Worm (Caenorhabditis elegans) whole organism, L4 larva: ENCODE measurements around the gene bath-27.

Experiments
- D1046.2 ChIP-seq: fragments of 200-800 bp; sonication (Bioruptor generic); IDR thresholded peaks from 2 replicates; pipeline ENCODE4 v1.3.6; 2022; ENCODE audit warnings: missing genetic modification characterization, missing compliant biosample characterization
- F37D6.2 ChIP-seq: sonication (generic microtip); optimal IDR thresholded peaks from 2 replicates; lab custom pipeline; 2016; ENCODE audit warnings: mild to moderate bottlenecking, missing genetic modification characterization, missing compliant biosample characterization
- Y5F2A.4 ChIP-seq: fragments of 200-800 bp; sonication (Bioruptor generic); optimal IDR thresholded peaks from 2 replicates; lab custom pipeline; 2018; ENCODE audit warnings: mild to moderate bottlenecking, missing genetic modification characterization, missing compliant biosample characterization
- ZK546.5 ChIP-seq, 2 experiments: sonication (generic microtip); optimal IDR thresholded peaks; 2 replicates each; lab custom pipeline; 2017; ENCODE audit warnings: missing biosample characterization in 2 of 2, missing genetic modification characterization in 2 of 2
- aha-1 ChIP-seq: fragments of 150-350 bp; peaks from one replicate; lab custom pipeline; 2014; ENCODE audit warnings: missing biosample characterization, missing genetic modification characterization
- arid-1 ChIP-seq: fragments of 200-800 bp; sonication (Bioruptor generic); conservative IDR thresholded peaks from 2 replicates; pipeline ENCODE4 v1.3.6; 2022; ENCODE audit warnings: missing genetic modification reagents, missing genetic modification characterization, missing compliant biosample characterization
- attf-4 ChIP-seq: sonication (generic microtip); optimal IDR thresholded peaks from 3 replicates; lab custom pipeline; 2017; ENCODE audit warnings: missing biosample characterization, missing genetic modification characterization
- ceh-20 ChIP-seq: fragments of 200-800 bp; sonication (Bioruptor generic); IDR thresholded peaks from 2 replicates; pipeline ENCODE4 v1.3.6; 2022; ENCODE audit warnings: missing genetic modification reagents, missing genetic modification characterization, missing compliant biosample characterization
- ceh-28 ChIP-seq: fragments of 150-350 bp; optimal IDR thresholded peaks from 2 replicates; lab custom pipeline; 2014; ENCODE audit warnings: missing biosample characterization, missing genetic modification reagents, missing genetic modification characterization
- ceh-62 ChIP-seq: sonication (generic microtip); optimal IDR thresholded peaks from 2 replicates; lab custom pipeline; 2017; ENCODE audit warnings: missing biosample characterization, missing genetic modification characterization
- daf-12 ChIP-seq: fragments of 150-350 bp; optimal IDR thresholded peaks from 2 replicates; lab custom pipeline; 2014; ENCODE audit warnings: missing biosample characterization, missing genetic modification reagents, missing genetic modification characterization
- daf-16 ChIP-seq, 3 experiments: sonication (generic microtip); optimal IDR thresholded peaks; 2 replicates each; lab custom pipeline; 2016 to 2017; ENCODE audit warnings: missing genetic modification characterization in 3 of 3, missing genetic modification reagents in 3 of 3, mild to moderate bottlenecking in 2 of 3, missing compliant biosample characterization in 2 of 3, missing biosample characterization in 1 of 3, moderate library complexity in 1 of 3
- daf-8 ChIP-seq: fragments of 200-800 bp; sonication (Bioruptor generic); IDR thresholded peaks from 2 replicates; pipeline ENCODE4 v1.3.6; 2022; ENCODE audit warnings: missing genetic modification characterization, missing compliant biosample characterization
- duxl-1 ChIP-seq: sonication (generic microtip); optimal IDR thresholded peaks from 2 replicates; lab custom pipeline; 2016; ENCODE audit warnings: mild to moderate bottlenecking, missing genetic modification characterization, moderate library complexity, missing compliant biosample characterization; ENCODE audit not compliant: poor library complexity
- egl-27 ChIP-seq: sonication (generic microtip); optimal IDR thresholded peaks from 3 replicates; lab custom pipeline; 2017; ENCODE audit warnings: missing biosample characterization, missing genetic modification reagents, missing genetic modification characterization
- egl-43 ChIP-seq: fragments of 200-800 bp; sonication (Bioruptor generic); IDR thresholded peaks from 2 replicates; pipeline ENCODE4 v1.3.6; 2022; ENCODE audit warnings: missing genetic modification reagents, missing genetic modification characterization, missing compliant biosample characterization
- fos-1 ChIP-seq: fragments of 150-350 bp; optimal IDR thresholded peaks from 2 replicates; lab custom pipeline; 2014; ENCODE audit warnings: missing biosample characterization, missing genetic modification characterization
- hlh-30 ChIP-seq: sonication (generic microtip); optimal IDR thresholded peaks from 2 replicates; lab custom pipeline; 2017; ENCODE audit warnings: antibody characterized with exemption, mild to moderate bottlenecking, missing genetic modification characterization, missing compliant biosample characterization; ENCODE audit not compliant: insufficient read depth
- hmg-1.1 ChIP-seq: fragments of 200-800 bp; sonication (Bioruptor generic); IDR thresholded peaks from 2 replicates; pipeline ENCODE4 v1.3.6; 2022; ENCODE audit warnings: missing genetic modification reagents, missing genetic modification characterization, missing compliant biosample characterization
- lim-7 ChIP-seq: fragments of 200-800 bp; sonication (Bioruptor generic); IDR thresholded peaks from 2 replicates; pipeline ENCODE4 v1.3.6; 2022; ENCODE audit warnings: missing genetic modification characterization, missing compliant biosample characterization
- lin-15B ChIP-seq: fragments of 150-350 bp; sonication (generic microtip); optimal IDR thresholded peaks from 3 replicates; lab custom pipeline; 2014; ENCODE audit warnings: missing biosample characterization, missing genetic modification characterization
- lin-38 ChIP-seq: fragments of 200-800 bp; sonication (Bioruptor generic); IDR thresholded peaks from 2 replicates; pipeline ENCODE4 v1.3.6; 2022; ENCODE audit warnings: missing genetic modification reagents, missing genetic modification characterization, missing compliant biosample characterization
- lir-3 ChIP-seq: sonication (generic microtip); optimal IDR thresholded peaks from 2 replicates; lab custom pipeline; 2016; ENCODE audit warnings: mild to moderate bottlenecking, missing genetic modification characterization, missing compliant biosample characterization
- nhr-10 ChIP-seq: fragments of 150-350 bp; optimal IDR thresholded peaks from 2 replicates; lab custom pipeline; 2014; ENCODE audit warnings: missing biosample characterization, missing genetic modification characterization
- nhr-237 ChIP-seq: sonication (generic microtip); optimal IDR thresholded peaks from 2 replicates; lab custom pipeline; 2017; ENCODE audit warnings: missing biosample characterization, missing genetic modification characterization
- nhr-25 ChIP-seq: sonication (generic microtip); optimal IDR thresholded peaks from 2 replicates; lab custom pipeline; 2017; ENCODE audit warnings: missing genetic modification characterization, mild to moderate bottlenecking, missing compliant biosample characterization, antibody characterized with exemption, moderate library complexity, borderline replicate concordance; ENCODE audit not compliant: insufficient read depth
- nhr-28 ChIP-seq: fragments of 150-350 bp; optimal IDR thresholded peaks from 2 replicates; lab custom pipeline; 2014; ENCODE audit warnings: missing biosample characterization, missing genetic modification characterization
- pha-4 ChIP-seq, 2 experiments: fragments of 150-350 bp in 1 of 2; fragments of 200-800 bp in 1 of 2; sonication (Bioruptor generic) in 1 of 2; IDR thresholded peaks in 1 of 2; optimal IDR thresholded peaks in 1 of 2; 2 replicates each; pipeline versions ENCODE4 v1.3.6 to Lab custom; 2014 to 2022; ENCODE audit warnings: missing genetic modification characterization in 2 of 2, missing genetic modification reagents in 2 of 2, missing biosample characterization in 1 of 2, missing compliant biosample characterization in 1 of 2
- php-3 ChIP-seq: fragments of 200-800 bp; sonication (Bioruptor generic); IDR thresholded peaks from 2 replicates; pipeline ENCODE4 v1.3.6; 2022; ENCODE audit warnings: missing genetic modification reagents, missing genetic modification characterization, missing compliant biosample characterization
- tag-97 ChIP-seq: fragments of 200-800 bp; sonication (Bioruptor generic); IDR thresholded peaks from 2 replicates; pipeline ENCODE4 v1.3.6; 2022; ENCODE audit warnings: missing genetic modification characterization, missing compliant biosample characterization
- unc-62 ChIP-seq, 3 experiments: fragments of 150-350 bp in 1 of 3; sonication (generic microtip); optimal IDR thresholded peaks in 2 of 3; peaks in 1 of 3; 1 replicate in 1 of 3; 2 replicates in 2 of 3; lab custom pipeline; 2014 to 2017; ENCODE audit warnings: missing biosample characterization in 3 of 3, missing genetic modification characterization in 3 of 3, missing genetic modification reagents in 3 of 3, missing genotype in 1 of 3
- zfp-2 ChIP-seq: sonication (generic microtip); optimal IDR thresholded peaks from 2 replicates; lab custom pipeline; 2016; ENCODE audit warnings: mild to moderate bottlenecking, missing genetic modification characterization, missing compliant biosample characterization
- ztf-11 ChIP-seq: fragments of 150-350 bp; optimal IDR thresholded peaks from 2 replicates; lab custom pipeline; 2014; ENCODE audit warnings: missing biosample characterization, missing genetic modification characterization
- ztf-7 ChIP-seq: fragments of 150-350 bp; optimal IDR thresholded peaks from 2 replicates; lab custom pipeline; 2014; ENCODE audit warnings: missing biosample characterization, missing genetic modification characterization

The bath-27 gene

DNA sequence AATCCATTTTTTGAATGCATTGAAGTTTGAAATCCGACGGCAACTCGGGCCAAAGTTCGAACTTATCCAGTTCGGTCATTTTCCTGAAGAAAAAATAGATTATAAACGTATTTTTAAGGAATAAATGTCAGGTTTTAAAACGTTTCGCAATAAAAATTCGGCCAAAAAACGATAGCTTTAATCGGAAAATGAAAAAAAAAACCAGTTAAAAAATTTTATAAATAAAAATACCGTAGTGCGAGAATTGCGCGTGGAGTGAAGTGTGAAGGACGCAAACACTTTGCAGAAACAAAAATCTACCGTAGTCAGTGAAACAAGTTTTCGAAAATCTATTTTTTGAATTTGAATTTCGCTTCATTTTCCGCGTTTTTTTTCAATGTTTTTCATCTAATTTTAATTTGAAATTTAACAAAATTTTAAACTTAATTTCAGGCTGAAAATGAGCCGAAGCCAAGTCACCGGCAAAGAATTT lies 9.1 kb upstream of the bath-27 start, which contains the start of gene F14D2.8:
Gene F14D2.8, minus strand, starts transcription at position 51 of the 472 bp plus-strand sequence.
- TF ChIP-seq php-3 (GFP tag; lab: Robert Waterston, UW) = no peak
- no peak for TF ChIP-seq egl-43 (GFP tag; lab: Robert Waterston, UW)
- TF ChIP-seq daf-8 = no peak
- TF ChIP-seq nhr-25 (tag; lab: Kevin White, UChicago) = no peak
- TF ChIP-seq nhr-237 (tag; lab: Kevin White, UChicago) = no peak
- TF ChIP-seq hmg-1.1 (GFP tag; lab: Robert Waterston, UW) = no peak
- TF ChIP-seq arid-1 (GFP tag; lab: Robert Waterston, UW) = no peak
- TF ChIP-seq unc-62 (GFP tag; optimal IDR thresholded peaks at IDR 0.05 in 1 of 2; lab: Kevin White, UChicago) = no peak
- no peak for TF ChIP-seq unc-62 (tag; optimal IDR thresholded peaks at IDR 0.05; lab: Kevin White, UChicago)
- TF ChIP-seq zfp-2 (tag; lab: Kevin White, UChicago) = no peak
- TF ChIP-seq ceh-28 (tag; lab: Kevin White, UChicago) = no peak
- TF ChIP-seq, all 104 proteins: peak for 0

DNA sequence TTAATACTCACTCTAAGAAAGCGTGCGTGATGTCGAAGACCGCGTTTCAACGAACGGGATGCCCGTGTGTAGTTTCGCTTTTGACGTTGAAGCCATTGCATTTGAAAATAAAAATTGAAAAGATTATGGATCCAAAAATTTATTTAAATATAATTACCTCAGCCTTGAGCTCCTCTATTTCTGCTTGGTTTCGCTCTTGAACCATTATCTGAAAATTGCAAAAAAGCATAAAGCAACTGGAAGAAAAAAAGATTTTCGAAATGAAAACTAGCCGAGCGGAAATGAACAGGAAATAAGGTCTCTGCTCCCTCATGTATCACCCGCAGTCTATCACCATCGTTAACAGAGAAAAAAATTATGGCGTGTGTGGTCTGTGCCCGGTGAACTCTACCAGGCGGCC lies 8.2 kb downstream of the bath-27 start, which contains the start of gene Y49F6C.6:
Gene Y49F6C.6, minus strand, starts transcription at position 101 of the 400 bp plus-strand sequence.
- TF ChIP-seq lin-38 (no peak), F37D6.2 (tag; lab: Kevin White, UChicago) (no peak), pha-4 (GFP tag; IDR thresholded peaks at IDR 0.05; lab: Robert Waterston, UW) (no peak), pha-4 (tag; optimal IDR thresholded peaks at IDR 0.05; lab: Kevin White, UChicago) (no peak)
- TF ChIP-seq, all 104 proteins: peak for 0

DNA sequence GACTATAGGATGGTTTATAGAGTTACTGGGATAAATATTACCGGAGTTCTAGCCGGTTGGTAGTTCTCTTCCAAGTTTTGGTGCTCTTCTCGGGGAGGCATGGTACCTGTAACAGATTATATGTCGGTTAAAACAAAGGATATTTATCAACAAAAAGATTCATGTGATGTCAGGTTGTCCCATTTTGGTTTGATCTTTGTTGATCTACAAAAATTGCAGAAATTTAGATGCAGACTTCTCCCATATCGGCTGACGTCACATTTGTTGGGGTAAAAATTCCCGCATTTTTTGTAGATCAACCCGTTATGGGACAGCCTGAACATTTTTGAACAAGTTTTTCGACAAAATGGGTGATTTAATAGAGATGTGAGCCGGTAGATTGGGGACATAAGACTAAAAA lies 9.2 kb downstream of the bath-27 start, which contains the start of gene Y49F6C.7:
Gene Y49F6C.7, minus strand, starts transcription at position 101 of the 400 bp plus-strand sequence.
- TF ChIP-seq attf-4 (tag; lab: Kevin White, UChicago) (no peak), lin-38 (no peak), ceh-62 (tag; lab: Kevin White, UChicago) (no peak), Y5F2A.4 (GFP tag; lab: Kevin White, UChicago) (no peak), lim-7 (no peak), nhr-25 (tag; lab: Kevin White, UChicago) (no peak), pha-4 (GFP tag; IDR thresholded peaks at IDR 0.05; lab: Robert Waterston, UW) (no peak), pha-4 (tag; optimal IDR thresholded peaks at IDR 0.05; lab: Kevin White, UChicago) (no peak)

DNA sequence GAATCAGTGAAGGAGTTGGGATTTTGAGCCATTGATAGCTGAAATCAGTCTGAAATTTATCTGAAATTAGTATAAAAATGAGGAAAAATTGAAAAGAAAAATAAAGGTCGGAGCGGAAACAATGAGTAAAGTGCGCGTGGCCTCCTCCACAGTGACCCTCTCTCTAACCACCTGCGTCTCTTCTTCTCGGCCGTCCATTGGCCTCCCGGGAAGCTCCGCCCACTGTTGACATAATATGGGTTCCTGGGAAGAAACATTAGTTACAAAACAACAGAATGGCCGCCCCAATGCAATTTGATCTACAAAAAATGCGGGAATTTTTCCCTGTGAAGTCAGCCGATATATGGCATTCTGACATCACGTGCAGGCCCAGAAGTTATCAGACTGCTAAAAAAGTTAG lies 11.1 kb downstream of the bath-27 start, which contains the start of gene Y49F6C.8:
Gene Y49F6C.8, minus strand, starts transcription at position 51 of the 400 bp plus-strand sequence.
- TF ChIP-seq duxl-1 (tag; lab: Kevin White, UChicago) = peak; percentile 97
- TF ChIP-seq php-3 (GFP tag; lab: Robert Waterston, UW) = no peak

DNA sequence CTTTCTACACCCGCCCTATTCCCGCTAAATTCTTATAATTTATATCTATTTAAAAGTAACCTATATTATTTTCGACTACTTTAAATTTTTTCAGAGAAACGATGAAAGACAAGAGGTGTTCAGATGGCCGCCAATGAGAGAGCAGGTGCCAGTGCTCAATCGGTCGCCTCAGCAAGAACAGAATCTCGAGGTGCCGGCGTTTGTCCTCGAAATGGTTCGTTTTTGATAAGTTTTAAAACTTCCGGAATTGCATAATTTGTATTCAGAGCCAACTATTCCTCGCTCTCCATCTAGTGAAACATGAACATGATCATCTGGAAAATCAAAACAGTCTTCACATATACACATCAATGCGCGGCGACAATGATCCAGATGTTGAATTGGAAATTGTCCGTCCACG lies 12.1 kb downstream of the bath-27 start, which contains the start of gene bath-23:
Gene bath-23, plus strand, starts transcription at position 301 of the 400 bp plus-strand sequence.
- TF ChIP-seq daf-16 (GFP tag; optimal IDR thresholded peaks at IDR 0.05; lab: Kevin White, UChicago) = no peak
- TF ChIP-seq daf-16 (tag; optimal IDR thresholded peaks at IDR 0.05; lab: Kevin White, UChicago) = no peak
- no peak for TF ChIP-seq nhr-10 (tag; lab: Kevin White, UChicago)
- TF ChIP-seq nhr-28 (tag; lab: Kevin White, UChicago) = no peak
- no peak for TF ChIP-seq ZK546.5 (tag; optimal IDR thresholded peaks at IDR 0.05; lab: Kevin White, UChicago)
- TF ChIP-seq egl-27 (tag; lab: Kevin White, UChicago) = no peak
- no peak for TF ChIP-seq hlh-30
- TF ChIP-seq ceh-20 = no peak
- TF ChIP-seq ztf-11 (tag; lab: Kevin White, UChicago) = no peak
- TF ChIP-seq tag-97 = no peak
- TF ChIP-seq D1046.2 (GFP tag; lab: Robert Waterston, UW) = no peak
- no peak for TF ChIP-seq fos-1 (tag; lab: Kevin White, UChicago)
- no peak for TF ChIP-seq lin-15B (tag; lab: Kevin White, UChicago)
- TF ChIP-seq lir-3 (tag; lab: Kevin White, UChicago) = no peak
- no peak for TF ChIP-seq aha-1 (tag; lab: Kevin White, UChicago)
- TF ChIP-seq daf-12 (tag; lab: Kevin White, UChicago) = no peak
- no peak for TF ChIP-seq ztf-7 (tag; lab: Kevin White, UChicago)
